Fruit fly (Drosophila melanogaster) whole organism, embryonic: ENCODE data around the gene Actn.

Experiments used
- Antp ChIP-seq: fragments of 200-800 bp; sonication (Bioruptor generic); optimal IDR thresholded peaks from 3 replicates; lab custom pipeline; 2016; ENCODE audit warnings: missing biosample characterization, missing genetic modification characterization
- Bgb ChIP-seq: fragments of 200-800 bp; sonication (Bioruptor generic); IDR thresholded peaks from 2 replicates; pipeline ENCODE4 v1.3.6; 2022; ENCODE audit warnings: missing biosample characterization, missing genetic modification characterization; ENCODE audit not compliant: partially characterized antibody
- CG10209 ChIP-seq: fragments of 200-800 bp; sonication (Bioruptor generic); optimal IDR thresholded peaks from 3 replicates; lab custom pipeline; 2017; ENCODE audit warnings: missing biosample characterization, mild to moderate bottlenecking, missing genetic modification characterization, missing genetic modification reagents
- CG10431 ChIP-seq: fragments of 200-800 bp; sonication (Bioruptor generic); optimal IDR thresholded peaks from 3 replicates; lab custom pipeline; 2018; ENCODE audit warnings: missing biosample characterization, mild to moderate bottlenecking, missing genetic modification characterization
- CG11093 ChIP-seq: fragments of 200-800 bp; sonication (Bioruptor generic); IDR thresholded peaks from 3 replicates; pipeline ENCODE4 v1.3.6; 2022; ENCODE audit warnings: missing biosample characterization, missing genetic modification characterization
- CG11695 ChIP-seq: fragments of 200-800 bp; sonication (Bioruptor generic); IDR thresholded peaks from 3 replicates; pipeline ENCODE4 v1.3.6; 2022; ENCODE audit warnings: missing biosample characterization, missing genetic modification characterization
- CG13287 ChIP-seq: fragments of 200-800 bp; sonication (Bioruptor generic); IDR thresholded peaks from 2 replicates; pipeline ENCODE4 v1.3.6; 2022; ENCODE audit warnings: missing biosample characterization, missing genetic modification characterization; ENCODE audit not compliant: partially characterized antibody
- CG16779 ChIP-seq: fragments of 200-800 bp; sonication (Bioruptor generic); IDR thresholded peaks from 2 replicates; pipeline ENCODE4 v1.3.6; 2022; ENCODE audit warnings: missing biosample characterization, missing genetic modification characterization
- CG17186 ChIP-seq: fragments of 200-800 bp; sonication (Bioruptor generic); optimal IDR thresholded peaks from 3 replicates; lab custom pipeline; 2017; ENCODE audit warnings: missing biosample characterization, missing genetic modification reagents, missing genetic modification characterization
- CG17361 ChIP-seq: fragments of 200-800 bp; sonication (Bioruptor generic); IDR thresholded peaks from 3 replicates; pipeline ENCODE4 v1.3.6; 2022; ENCODE audit warnings: missing biosample characterization, missing genetic modification characterization
- CG17568 ChIP-seq: fragments of 200-800 bp; sonication (Bioruptor generic); optimal IDR thresholded peaks from 2 replicates; lab custom pipeline; 2018; ENCODE audit warnings: missing biosample characterization, mild to moderate bottlenecking, missing genetic modification characterization, moderate library complexity
- CG17912 ChIP-seq: fragments of 200-800 bp; sonication (Bioruptor generic); optimal IDR thresholded peaks from 2 replicates; lab custom pipeline; 2018; ENCODE audit warnings: missing biosample characterization, mild to moderate bottlenecking, missing genetic modification characterization
- CG18619 ChIP-seq: fragments of 200-800 bp; sonication (Bioruptor generic); optimal IDR thresholded peaks from 3 replicates; lab custom pipeline; 2017; ENCODE audit warnings: missing biosample characterization, mild to moderate bottlenecking, missing genetic modification characterization
- CG2202 ChIP-seq: fragments of 200-800 bp; sonication (Bioruptor generic); optimal IDR thresholded peaks from 2 replicates; lab custom pipeline; 2018; ENCODE audit warnings: missing biosample characterization, mild to moderate bottlenecking, missing genetic modification characterization
- CG3065 ChIP-seq: fragments of 200-800 bp; sonication (Bioruptor generic); optimal IDR thresholded peaks from 2 replicates; lab custom pipeline; 2016; ENCODE audit warnings: missing biosample characterization, missing genetic modification characterization
- CG3407 ChIP-seq: fragments of 200-800 bp; sonication (Bioruptor generic); optimal IDR thresholded peaks from 2 replicates; lab custom pipeline; 2018; ENCODE audit warnings: missing biosample characterization, mild to moderate bottlenecking, missing genetic modification characterization
- CG6254 ChIP-seq: fragments of 200-800 bp; sonication (Bioruptor generic); optimal IDR thresholded peaks from 3 replicates; lab custom pipeline; 2017; ENCODE audit warnings: mild to moderate bottlenecking, missing biosample characterization, missing genetic modification reagents, missing genetic modification characterization
- CG6683 ChIP-seq: fragments of 200-800 bp; sonication (Bioruptor generic); optimal IDR thresholded peaks from 2 replicates; lab custom pipeline; 2017; ENCODE audit warnings: missing biosample characterization, mild to moderate bottlenecking, missing genetic modification characterization, missing genetic modification reagents
- CG7357 ChIP-seq: fragments of 200-800 bp; sonication (Bioruptor generic); IDR thresholded peaks from 3 replicates; pipeline ENCODE4 v1.3.6; 2022; ENCODE audit warnings: missing biosample characterization, missing genetic modification characterization
- CG7556 ChIP-seq: fragments of 200-800 bp; sonication (Bioruptor generic); optimal IDR thresholded peaks from 2 replicates; lab custom pipeline; 2017; ENCODE audit warnings: missing biosample characterization, mild to moderate bottlenecking, missing genetic modification characterization
- CG8290 ChIP-seq, 3 experiments: fragments of 200-800 bp; sonication (Bioruptor generic); optimal IDR thresholded peaks; 2 replicates each; lab custom pipeline; 2016 to 2019; ENCODE audit warnings: missing biosample characterization in 3 of 3, missing genetic modification characterization in 3 of 3, mild to moderate bottlenecking in 2 of 3, moderate library complexity in 1 of 3
- CG9932 ChIP-seq: fragments of 200-800 bp; sonication (Bioruptor generic); IDR thresholded peaks from 2 replicates; pipeline ENCODE4 v1.3.6; 2022; ENCODE audit warnings: missing biosample characterization, missing genetic modification characterization
- D19B ChIP-seq: fragments of 200-800 bp; sonication (Bioruptor generic); optimal IDR thresholded peaks from 2 replicates; lab custom pipeline; 2017; ENCODE audit warnings: missing biosample characterization, mild to moderate bottlenecking, missing genetic modification characterization
- Dref ChIP-seq: fragments of 200-800 bp; sonication (Bioruptor generic); IDR thresholded peaks from 2 replicates; pipeline ENCODE4 v1.3.6; 2022; ENCODE audit warnings: missing biosample characterization, missing genetic modification characterization
- Drgx ChIP-seq: fragments of 200-800 bp; sonication (Bioruptor generic); IDR thresholded peaks from 2 replicates; pipeline ENCODE4 v1.3.6; 2022; ENCODE audit warnings: missing biosample characterization, missing genetic modification characterization
- Ets97D ChIP-seq: fragments of 200-800 bp; sonication (Bioruptor generic); optimal IDR thresholded peaks from 3 replicates; lab custom pipeline; 2016; ENCODE audit warnings: missing biosample characterization, missing genetic modification characterization
- Hr78 ChIP-seq, 2 experiments: fragments of 200-800 bp in 1 of 2; fragments of >200 bp in 1 of 2; sonication (Bioruptor generic) in 1 of 2; optimal IDR thresholded peaks; 2 replicates each; lab custom pipeline; 2017 to 2019; ENCODE audit warnings: missing biosample characterization in 2 of 2, missing genetic modification characterization in 2 of 2, mild to moderate bottlenecking in 1 of 2, moderate library complexity in 1 of 2
- MESR4 ChIP-seq: fragments of 200-800 bp; sonication (Bioruptor generic); optimal IDR thresholded peaks from 2 replicates; lab custom pipeline; 2018; ENCODE audit warnings: missing biosample characterization, mild to moderate bottlenecking, missing genetic modification characterization, moderate library complexity
- Stat92E ChIP-seq, 3 experiments: fragments of >200 bp in 2 of 3; fragments of 200-800 bp in 1 of 3; sonication (Bioruptor generic) in 1 of 3; optimal IDR thresholded peaks; 2 replicates each; lab custom pipeline; 2017 to 2019; ENCODE audit warnings: missing biosample characterization in 3 of 3, missing genetic modification characterization in 3 of 3, mild to moderate bottlenecking in 1 of 3, moderate library complexity in 1 of 3
- Usf ChIP-seq: fragments of 200-800 bp; sonication (Bioruptor generic); optimal IDR thresholded peaks from 2 replicates; lab custom pipeline; 2017; ENCODE audit warnings: missing genotype, missing biosample characterization, missing genetic modification characterization
- YL-1 ChIP-seq: fragments of 200-800 bp; sonication (Bioruptor generic); optimal IDR thresholded peaks from 3 replicates; lab custom pipeline; 2017; ENCODE audit warnings: missing biosample characterization, mild to moderate bottlenecking, missing genetic modification characterization
- abd-A ChIP-seq: fragments of 200-800 bp; sonication (Bioruptor generic); optimal IDR thresholded peaks from 3 replicates; lab custom pipeline; 2019; ENCODE audit warnings: missing biosample characterization, mild to moderate bottlenecking, missing genetic modification characterization, moderate library complexity
- ac ChIP-seq: fragments of 200-800 bp; sonication (Bioruptor generic); optimal IDR thresholded peaks from 3 replicates; lab custom pipeline; 2017; ENCODE audit warnings: missing biosample characterization, mild to moderate bottlenecking, missing genetic modification characterization
- al ChIP-seq: fragments of 200-800 bp; sonication (Bioruptor generic); IDR thresholded peaks from 2 replicates; pipeline ENCODE4 v1.3.6; 2022; ENCODE audit warnings: missing biosample characterization, missing genetic modification characterization
- amos ChIP-seq: fragments of 200-800 bp; sonication (Bioruptor generic); IDR thresholded peaks from 2 replicates; pipeline ENCODE4 v1.3.6; 2022; ENCODE audit warnings: missing biosample characterization, missing genetic modification characterization; ENCODE audit not compliant: partially characterized antibody
- bbx ChIP-seq: fragments of 200-800 bp; sonication (Bioruptor generic); IDR thresholded peaks from 2 replicates; pipeline ENCODE4 v1.3.6; 2022; ENCODE audit warnings: missing biosample characterization, missing genetic modification characterization; ENCODE audit not compliant: partially characterized antibody
- dmrt11E ChIP-seq: fragments of 200-800 bp; sonication (Bioruptor generic); optimal IDR thresholded peaks from 3 replicates; lab custom pipeline; 2018; ENCODE audit warnings: missing biosample characterization, mild to moderate bottlenecking, missing genetic modification characterization, moderate library complexity
- dpn ChIP-seq, 2 experiments: fragments of 200-800 bp; sonication (Bioruptor generic); optimal IDR thresholded peaks; 3 replicates each; lab custom pipeline; 2016; ENCODE audit warnings: missing biosample characterization in 2 of 2, missing genetic modification characterization in 2 of 2
- eyg ChIP-seq: fragments of 200-800 bp; sonication (Bioruptor generic); optimal IDR thresholded peaks from 3 replicates; lab custom pipeline; 2016; ENCODE audit warnings: missing biosample characterization, missing genetic modification characterization
- ftz-f1 ChIP-seq: fragments of 200-800 bp; sonication (Bioruptor generic); optimal IDR thresholded peaks from 2 replicates; lab custom pipeline; 2016; ENCODE audit warnings: missing biosample characterization, missing genetic modification characterization
- insv ChIP-seq, 2 experiments: fragments of 200-800 bp; sonication (Bioruptor generic); optimal IDR thresholded peaks; 3 replicates each; lab custom pipeline; 2016 to 2018; ENCODE audit warnings: missing biosample characterization in 2 of 2, missing genetic modification characterization in 2 of 2
- p53 ChIP-seq: fragments of 200-800 bp; sonication (Bioruptor generic); optimal IDR thresholded peaks from 2 replicates; lab custom pipeline; 2016; ENCODE audit warnings: missing biosample characterization, missing genetic modification characterization
- psq ChIP-seq: fragments of 200-800 bp; sonication (Bioruptor generic); optimal IDR thresholded peaks from 2 replicates; lab custom pipeline; 2017; ENCODE audit warnings: missing biosample characterization, missing genetic modification characterization
- repo ChIP-seq: fragments of 200-800 bp; sonication (Bioruptor generic); optimal IDR thresholded peaks from 2 replicates; lab custom pipeline; 2016; ENCODE audit warnings: missing biosample characterization, missing genetic modification characterization
- slbo ChIP-seq: fragments of 200-800 bp; sonication (Bioruptor generic); IDR thresholded peaks from 2 replicates; pipeline ENCODE4 v1.3.6; 2022; ENCODE audit warnings: missing biosample characterization, missing genetic modification characterization
- sob ChIP-seq: fragments of 200-800 bp; sonication (Bioruptor generic); IDR thresholded peaks from 2 replicates; pipeline ENCODE4 v1.3.6; 2022; ENCODE audit warnings: missing biosample characterization, missing genetic modification characterization
- stwl ChIP-seq: fragments of 200-800 bp; sonication (Bioruptor generic); optimal IDR thresholded peaks from 3 replicates; lab custom pipeline; 2018; ENCODE audit warnings: missing biosample characterization, mild to moderate bottlenecking, missing genetic modification characterization, moderate library complexity
- tin ChIP-seq: fragments of 200-800 bp; sonication (Bioruptor generic); optimal IDR thresholded peaks from 3 replicates; lab custom pipeline; 2016; ENCODE audit warnings: missing biosample characterization, missing genetic modification characterization
- twi ChIP-seq: fragments of 200-800 bp; optimal IDR thresholded peaks from 2 replicates; lab custom pipeline; 2019; ENCODE audit warnings: missing biosample characterization, mild to moderate bottlenecking, missing genetic modification characterization, moderate library complexity
- zfh2 ChIP-seq: fragments of 200-800 bp; sonication (Bioruptor generic); optimal IDR thresholded peaks from 2 replicates; lab custom pipeline; 2016; ENCODE audit warnings: missing biosample characterization, missing genetic modification characterization

Actn gene

dm6 chrX:2073325-2073724 lies 31.2 kb upstream of the Actn start, which contains the start of gene CG4199 (continued):
- TF ChIP-seq ftz-f1 (GFP tag; lab: Kevin White, UChicago) (peak; percentile 41), Ets97D (GFP tag; lab: Kevin White, UChicago) (peak; percentile 41), repo (GFP tag; lab: Kevin White, UChicago) (no peak), dpn (GFP tag; optimal IDR thresholded peaks at IDR 0.05; lab: Kevin White, UChicago) (peak in 1 of 2 experiments; percentile 17), eyg (GFP tag; lab: Kevin White, UChicago) (no peak), CG3407 (GFP tag; lab: Kevin White, UChicago) (no peak), Bgb (peak; percentile 52), CG9932 (GFP tag; lab: Robert Waterston, UW) (peak; percentile 38; the same call in 1 of the 2 replicates), CG6683 (no peak), CG3065 (GFP tag; lab: Kevin White, UChicago) (no peak), MESR4 (GFP tag; lab: Kevin White, UChicago) (peak; percentile 70), amos (GFP tag; lab: Robert Waterston, UW) (peak; percentile 37; the same call in 1 of the 2 replicates), CG10431 (no peak), CG11093 (no peak), CG2202 (tag; lab: Kevin White, UChicago) (no peak), D19B (GFP tag; lab: Kevin White, UChicago) (no peak), Stat92E (GFP tag; optimal IDR thresholded peaks at IDR 0.05; lab: Kevin White, UChicago) (no peak), al (GFP tag; lab: Robert Waterston, UW) (no peak), CG13287 (GFP tag; lab: Robert Waterston, UW) (peak; percentile 53; the same call in 1 of the 2 replicates), abd-A (no peak), CG17186 (GFP tag; lab: Kevin White, UChicago) (peak; percentile 96), CG17361 (GFP tag; lab: Robert Waterston, UW) (no peak), Dref (GFP tag; lab: Robert Waterston, UW) (peak; percentile 44), Drgx (peak; percentile 20; the same call in 1 of the 2 replicates), YL-1 (GFP tag; lab: Kevin White, UChicago) (peak; percentile 24), stwl (tag; lab: Kevin White, UChicago) (peak; percentile 39), Hr78 (GFP tag; optimal IDR thresholded peaks at IDR 0.05; lab: Kevin White, UChicago) (no peak), insv (GFP tag; optimal IDR thresholded peaks at IDR 0.05; lab: Kevin White, UChicago) (no peak), Usf (GFP tag; lab: Kevin White, UChicago) (no peak), dmrt11E (tag; lab: Kevin White, UChicago) (no peak), CG8290 (GFP tag; optimal IDR thresholded peaks at IDR 0.05; lab: Kevin White, UChicago) (no peak), CG8290 (tag; optimal IDR thresholded peaks at IDR 0.05; lab: Kevin White, UChicago) (peak in 1 of 2 experiments; percentile 80), sob (GFP tag; lab: Robert Waterston, UW) (0 out of 2 replicates have a peak, but pooled peaks have one; percentile 36), bbx (GFP tag; lab: Robert Waterston, UW) (peak; percentile 48), Antp (GFP tag; lab: Kevin White, UChicago) (no peak), psq (no peak), CG16779 (no peak), CG17912 (GFP tag; lab: Kevin White, UChicago) (no peak), CG17568 (GFP tag; lab: Kevin White, UChicago) (no peak), CG11695 (no peak), twi (tag; lab: Kevin White, UChicago) (no peak), CG10209 (no peak), CG18619 (no peak), tin (GFP tag; lab: Kevin White, UChicago) (no peak), CG7357 (GFP tag; lab: Robert Waterston, UW) (no peak), ac (GFP tag; lab: Kevin White, UChicago) (peak; percentile 5), CG6254 (GFP tag; lab: Kevin White, UChicago) (no peak), zfh2 (GFP tag; lab: Kevin White, UChicago) (no peak), slbo (GFP tag; lab: Robert Waterston, UW) (peak; percentile 34; the same call in 1 of the 2 replicates), p53 (GFP tag; lab: Kevin White, UChicago) (no peak), CG7556 (GFP tag; lab: Kevin White, UChicago) (no peak)
